Fruit fly (Drosophila melanogaster): ENCODE measurements around the gene CG10343.

dm6 chr2L:18714086-18714485, 10.8 kb downstream of the CG10343 start:
- no peak for TF ChIP-seq rn (GFP tag; IDR thresholded peaks at IDR 0.05)
- TF ChIP-seq CG12605 (GFP tag; IDR thresholded peaks at IDR 0.05): no peak
- TF ChIP-seq Snoo (tag; optimal IDR thresholded peaks at IDR 0.05): no peak
- no peak for TF ChIP-seq CG13204 (GFP tag; optimal IDR thresholded peaks at IDR 0.05)
- no peak for TF ChIP-seq EcR (GFP tag; optimal IDR thresholded peaks at IDR 0.05)
- no peak for TF ChIP-seq CG15710 (tag; optimal IDR thresholded peaks at IDR 0.05)
- TF ChIP-seq CG17806 (tag; optimal IDR thresholded peaks at IDR 0.05): no peak
- TF ChIP-seq CG4496 (GFP tag; IDR thresholded peaks at IDR 0.05): no peak
- TF ChIP-seq Ets98B (GFP tag; IDR thresholded peaks at IDR 0.05): no peak
- TF ChIP-seq D1 (tag; optimal IDR thresholded peaks at IDR 0.05): no peak
- no peak for TF ChIP-seq CG10348 (GFP tag; IDR thresholded peaks at IDR 0.05)

Data from whole organism, pupa.